Worm (Caenorhabditis elegans) whole organism, young adult: Measurements from ENCODE around the gene srbc-54.

Experiments
- C17E4.6 ChIP-seq: fragments of 200-800 bp; sonication (Bioruptor generic); IDR thresholded peaks from 2 replicates; pipeline ENCODE4 v1.3.6; 2022; ENCODE audit warnings: missing genetic modification reagents, missing genetic modification characterization, missing compliant biosample characterization
- F55B11.4 ChIP-seq: sonication (generic microtip); optimal IDR thresholded peaks from 2 replicates; lab custom pipeline; 2016; ENCODE audit warnings: missing compliant biosample characterization, missing genetic modification characterization, borderline replicate concordance; ENCODE audit not compliant: insufficient read depth
- nfya-1 ChIP-seq: sonication (generic microtip); optimal IDR thresholded peaks from 2 replicates; lab custom pipeline; 2017; ENCODE audit warnings: antibody characterized with exemption, missing compliant biosample characterization, missing genetic modification characterization, borderline replicate concordance; ENCODE audit not compliant: insufficient read depth

ce11 chrV:15826110-15826509, 7.4 kb downstream of the srbc-54 start, which contains the start of gene srbc-51:
- TF ChIP-seq F55B11.4 (tag; lab: Kevin White, UChicago) (no peak), nfya-1 (tag; lab: Kevin White, UChicago) (no peak), C17E4.6 (GFP tag; lab: Robert Waterston, UW) (no peak)
